Worm (Caenorhabditis elegans) whole organism, young adult: Measurements from ENCODE around the gene R01H2.8.

Experiments
- B0261.1 ChIP-seq: sonication (generic microtip); optimal IDR thresholded peaks from 2 replicates; lab custom pipeline; 2016; ENCODE audit warnings: mild to moderate bottlenecking, missing genetic modification characterization, moderate library complexity, missing compliant biosample characterization
- B0336.3 ChIP-seq: fragments of 200-800 bp; sonication (Bioruptor generic); IDR thresholded peaks from 2 replicates; pipeline ENCODE4 v1.3.6; 2022; ENCODE audit warnings: missing genetic modification characterization, missing compliant biosample characterization
- F10E7.11 ChIP-seq: sonication (generic microtip); optimal IDR thresholded peaks from 2 replicates; lab custom pipeline; 2017; ENCODE audit warnings: mild to moderate bottlenecking, missing genetic modification characterization, moderate library complexity, missing compliant biosample characterization
- F33H1.4 ChIP-seq: fragments of 200-800 bp; sonication (Bioruptor generic); IDR thresholded peaks from 2 replicates; pipeline ENCODE4 v1.3.6; 2022; ENCODE audit warnings: missing genetic modification reagents, missing genetic modification characterization, missing compliant biosample characterization
- F37B4.10 ChIP-seq: fragments of 200-800 bp; sonication (Bioruptor generic); IDR thresholded peaks from 2 replicates; pipeline ENCODE4 v1.3.6; 2022; ENCODE audit warnings: missing genetic modification characterization, missing compliant biosample characterization
- F39B2.1 ChIP-seq: fragments of 200-800 bp; sonication (Bioruptor generic); IDR thresholded peaks from 2 replicates; pipeline ENCODE4 v1.3.6; 2022; ENCODE audit warnings: missing genetic modification reagents, missing genetic modification characterization, missing compliant biosample characterization
- F52B5.7 ChIP-seq: sonication (generic microtip); optimal IDR thresholded peaks from 2 replicates; lab custom pipeline; 2016; ENCODE audit warnings: mild to moderate bottlenecking, missing genetic modification characterization, missing compliant biosample characterization
- F57A8.1 ChIP-seq: fragments of 200-800 bp; sonication (Bioruptor generic); optimal IDR thresholded peaks from 2 replicates; lab custom pipeline; 2018; ENCODE audit warnings: mild to moderate bottlenecking, missing genetic modification characterization, moderate library complexity, missing compliant biosample characterization
- F57C9.4 ChIP-seq: sonication (generic microtip); optimal IDR thresholded peaks from 2 replicates; lab custom pipeline; 2017; ENCODE audit warnings: mild to moderate bottlenecking, missing genetic modification characterization, missing compliant biosample characterization
- K12H6.12 ChIP-seq: fragments of 200-800 bp; sonication (Bioruptor generic); optimal IDR thresholded peaks from 2 replicates; lab custom pipeline; 2018; ENCODE audit warnings: mild to moderate bottlenecking, missing genetic modification characterization, missing compliant biosample characterization
- T26A5.8 ChIP-seq: sonication (generic microtip); optimal IDR thresholded peaks from 2 replicates; lab custom pipeline; 2016; ENCODE audit warnings: missing genetic modification characterization, missing compliant biosample characterization
- Y95B8A.8 ChIP-seq: fragments of 200-800 bp; sonication (Bioruptor generic); IDR thresholded peaks from 2 replicates; pipeline ENCODE4 v1.3.6; 2022; ENCODE audit warnings: missing genetic modification reagents, missing genetic modification characterization, missing compliant biosample characterization
- ZK185.1 ChIP-seq: sonication (generic microtip); optimal IDR thresholded peaks from 2 replicates; lab custom pipeline; 2016; ENCODE audit warnings: mild to moderate bottlenecking, missing genetic modification characterization, missing compliant biosample characterization; ENCODE audit not compliant: poor library complexity, severe bottlenecking
- akir-1 ChIP-seq: fragments of 200-800 bp; sonication (Bioruptor generic); optimal IDR thresholded peaks from 2 replicates; lab custom pipeline; 2018; ENCODE audit warnings: mild to moderate bottlenecking, missing genetic modification characterization, moderate library complexity, missing compliant biosample characterization
- athp-1 ChIP-seq: sonication (generic microtip); optimal IDR thresholded peaks from 2 replicates; lab custom pipeline; 2017; ENCODE audit warnings: mild to moderate bottlenecking, missing genetic modification characterization, missing compliant biosample characterization
- bed-2 ChIP-seq: fragments of 200-800 bp; sonication (Bioruptor generic); IDR thresholded peaks from 2 replicates; pipeline ENCODE4 v1.3.6; 2022; ENCODE audit warnings: missing genetic modification reagents, missing genetic modification characterization, missing compliant biosample characterization
- ceh-100 ChIP-seq: fragments of 200-800 bp; sonication (Bioruptor generic); IDR thresholded peaks from 2 replicates; pipeline ENCODE4 v1.3.6; 2022; ENCODE audit warnings: missing genetic modification reagents, missing genetic modification characterization, missing compliant biosample characterization
- ceh-40 ChIP-seq: fragments of 200-800 bp; sonication (Bioruptor generic); IDR thresholded peaks from 2 replicates; pipeline ENCODE4 v1.3.6; 2022; ENCODE audit warnings: missing genetic modification characterization, missing compliant biosample characterization
- ceh-58 ChIP-seq: fragments of 200-800 bp; sonication (Bioruptor generic); IDR thresholded peaks from 2 replicates; pipeline ENCODE4 v1.3.6; 2022; ENCODE audit warnings: missing genetic modification characterization, missing compliant biosample characterization
- ceh-91 ChIP-seq: fragments of 200-800 bp; sonication (Bioruptor generic); IDR thresholded peaks from 2 replicates; pipeline ENCODE4 v1.3.6; 2022; ENCODE audit warnings: missing genetic modification reagents, missing genetic modification characterization, missing compliant biosample characterization
- die-1 ChIP-seq: sonication (generic microtip); optimal IDR thresholded peaks from 2 replicates; lab custom pipeline; 2016; ENCODE audit warnings: missing genotype, mild to moderate bottlenecking, missing genetic modification characterization, missing compliant biosample characterization
- dox-1 ChIP-seq: fragments of 200-800 bp; sonication (Bioruptor generic); IDR thresholded peaks from 2 replicates; pipeline ENCODE4 v1.3.6; 2022; ENCODE audit warnings: missing genetic modification reagents, missing genetic modification characterization, missing compliant biosample characterization
- dpl-1 ChIP-seq: fragments of 150-350 bp; optimal IDR thresholded peaks from 2 replicates; lab custom pipeline; 2014; ENCODE audit warnings: missing biosample characterization, missing genetic modification reagents, missing genetic modification characterization
- egrh-3 ChIP-seq: fragments of 200-800 bp; sonication (Bioruptor generic); IDR thresholded peaks from 2 replicates; pipeline ENCODE4 v1.3.6; 2022; ENCODE audit warnings: missing genetic modification reagents, missing genetic modification characterization, missing compliant biosample characterization
- ekl-4 ChIP-seq: fragments of 200-800 bp; sonication (Bioruptor generic); IDR thresholded peaks from 2 replicates; pipeline ENCODE4 v1.3.6; 2022; ENCODE audit warnings: missing genetic modification reagents, missing genetic modification characterization, missing compliant biosample characterization
- fkh-3 ChIP-seq: sonication (generic microtip); optimal IDR thresholded peaks from 2 replicates; lab custom pipeline; 2016; ENCODE audit warnings: mild to moderate bottlenecking, missing genetic modification characterization, missing compliant biosample characterization
- gei-17 ChIP-seq: fragments of 200-800 bp; sonication (Bioruptor generic); optimal IDR thresholded peaks from 2 replicates; lab custom pipeline; 2018; ENCODE audit warnings: mild to moderate bottlenecking, missing genetic modification characterization, missing compliant biosample characterization
- hmg-20 ChIP-seq: fragments of 200-800 bp; sonication (Bioruptor generic); IDR thresholded peaks from 2 replicates; pipeline ENCODE4 v1.3.6; 2022; ENCODE audit warnings: missing genetic modification reagents, missing genetic modification characterization, missing compliant biosample characterization
- hrde-1 ChIP-seq: sonication (generic microtip); optimal IDR thresholded peaks from 2 replicates; lab custom pipeline; 2016; ENCODE audit warnings: missing genetic modification characterization, mild to moderate bottlenecking, missing compliant biosample characterization, moderate library complexity, missing genotype, missing genetic modification reagents, borderline replicate concordance
- let-526 ChIP-seq: fragments of 200-800 bp; sonication (Bioruptor generic); IDR thresholded peaks from 2 replicates; pipeline ENCODE4 v1.3.6; 2022; ENCODE audit warnings: missing genetic modification reagents, missing genetic modification characterization, missing compliant biosample characterization
- lin-35 ChIP-seq, 3 experiments: fragments of 150-350 bp in 2 of 3; sonication (generic microtip) in 1 of 3; optimal IDR thresholded peaks; 2 replicates each; lab custom pipeline; 2014 to 2018; ENCODE audit warnings: missing biosample characterization in 3 of 3, missing genetic modification characterization in 3 of 3, missing genetic modification reagents in 3 of 3
- lin-40 ChIP-seq: sonication (generic microtip); optimal IDR thresholded peaks from 2 replicates; lab custom pipeline; 2016; ENCODE audit warnings: missing genetic modification characterization, mild to moderate bottlenecking, missing compliant biosample characterization, missing genotype, missing genetic modification reagents
- lin-54 ChIP-seq: fragments of 200-800 bp; sonication (Bioruptor generic); optimal IDR thresholded peaks from 2 replicates; lab custom pipeline; 2018; ENCODE audit warnings: mild to moderate bottlenecking, missing genetic modification characterization, missing compliant biosample characterization
- lir-1 ChIP-seq: fragments of 200-800 bp; sonication (Bioruptor generic); conservative IDR thresholded peaks from 2 replicates; pipeline ENCODE4 v1.3.6; 2022; ENCODE audit warnings: missing genetic modification reagents, missing genetic modification characterization, missing compliant biosample characterization
- lsl-1 ChIP-seq: fragments of 200-800 bp; sonication (Bioruptor generic); optimal IDR thresholded peaks from 2 replicates; lab custom pipeline; 2018; ENCODE audit warnings: mild to moderate bottlenecking, missing genetic modification characterization, moderate library complexity, missing compliant biosample characterization
- madf-10 ChIP-seq: sonication (generic microtip); optimal IDR thresholded peaks from 2 replicates; lab custom pipeline; 2016; ENCODE audit warnings: mild to moderate bottlenecking, missing genetic modification characterization, missing compliant biosample characterization
- mcd-1 ChIP-seq: fragments of 200-800 bp; sonication (Bioruptor generic); IDR thresholded peaks from 2 replicates; pipeline ENCODE4 v1.3.6; 2022; ENCODE audit warnings: missing genetic modification reagents, missing genetic modification characterization, missing compliant biosample characterization
- mxl-1 ChIP-seq: sonication (generic microtip); optimal IDR thresholded peaks from 2 replicates; lab custom pipeline; 2016; ENCODE audit warnings: missing genetic modification characterization, missing compliant biosample characterization
- nhr-80 ChIP-seq: sonication (generic microtip); optimal IDR thresholded peaks from 2 replicates; lab custom pipeline; 2016; ENCODE audit warnings: missing genetic modification characterization, missing compliant biosample characterization
- rec-8 ChIP-seq, 2 experiments: sonication (generic microtip); optimal IDR thresholded peaks; 2 replicates each; lab custom pipeline; 2016; ENCODE audit warnings: mild to moderate bottlenecking in 2 of 2, missing genetic modification characterization in 2 of 2, missing genetic modification reagents in 2 of 2, missing genotype in 2 of 2, missing biosample characterization in 1 of 2, missing compliant biosample characterization in 1 of 2, moderate library complexity in 1 of 2
- repo-1 ChIP-seq: sonication (generic microtip); optimal IDR thresholded peaks from 2 replicates; lab custom pipeline; 2017; ENCODE audit warnings: mild to moderate bottlenecking, missing genetic modification characterization, missing compliant biosample characterization
- sdz-38 ChIP-seq: sonication (generic microtip); optimal IDR thresholded peaks from 2 replicates; lab custom pipeline; 2016; ENCODE audit warnings: missing genotype, missing genetic modification characterization, missing compliant biosample characterization
- sea-2 ChIP-seq: fragments of 200-800 bp; sonication (Bioruptor generic); IDR thresholded peaks from 2 replicates; pipeline ENCODE4 v1.3.6; 2022; ENCODE audit warnings: missing genetic modification characterization, missing compliant biosample characterization
- snpc-1.1 ChIP-seq: sonication (generic microtip); optimal IDR thresholded peaks from 2 replicates; lab custom pipeline; 2017; ENCODE audit warnings: missing genetic modification characterization, mild to moderate bottlenecking, missing compliant biosample characterization, antibody characterized with exemption, moderate library complexity, missing genotype, missing genetic modification reagents; ENCODE audit not compliant: insufficient read depth
- tbx-9 ChIP-seq: sonication (generic microtip); optimal IDR thresholded peaks from 2 replicates; lab custom pipeline; 2016; ENCODE audit warnings: borderline replicate concordance, missing genetic modification characterization, inconsistent platforms, missing compliant biosample characterization
- ztf-26 ChIP-seq: sonication (generic microtip); optimal IDR thresholded peaks from 2 replicates; lab custom pipeline; 2017; ENCODE audit warnings: missing genetic modification characterization, missing compliant biosample characterization
- ztf-6 ChIP-seq: fragments of 200-800 bp; sonication (Bioruptor generic); IDR thresholded peaks from 2 replicates; pipeline ENCODE4 v1.3.6; 2022; ENCODE audit warnings: missing genetic modification reagents, missing genetic modification characterization, missing compliant biosample characterization

The R01H2.8 gene

DNA sequence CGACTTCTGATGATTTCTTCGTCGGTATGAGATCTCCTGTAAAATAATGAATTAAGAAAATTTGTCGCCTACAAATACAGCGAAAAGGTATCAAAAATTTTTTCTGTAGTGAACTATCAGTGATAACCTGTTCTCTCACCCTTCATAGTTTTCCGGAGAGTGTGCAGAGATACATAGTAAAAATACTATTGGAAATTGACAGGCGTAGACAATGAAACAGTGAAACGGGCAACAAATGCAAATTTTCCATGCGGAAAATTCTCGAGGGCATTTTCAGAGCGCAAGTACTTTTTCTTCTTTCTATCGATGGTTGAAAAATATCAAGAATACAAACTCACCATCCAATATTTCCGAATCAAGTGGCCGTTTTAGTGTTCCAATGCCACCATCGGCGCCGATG is 18.3 kb downstream of the R01H2.8 start (continued):
- TF ChIP-seq bed-2 (no peak), nhr-80 (tag; lab: Kevin White, UChicago) (peak; percentile 26), lin-54 (no peak)

DNA sequence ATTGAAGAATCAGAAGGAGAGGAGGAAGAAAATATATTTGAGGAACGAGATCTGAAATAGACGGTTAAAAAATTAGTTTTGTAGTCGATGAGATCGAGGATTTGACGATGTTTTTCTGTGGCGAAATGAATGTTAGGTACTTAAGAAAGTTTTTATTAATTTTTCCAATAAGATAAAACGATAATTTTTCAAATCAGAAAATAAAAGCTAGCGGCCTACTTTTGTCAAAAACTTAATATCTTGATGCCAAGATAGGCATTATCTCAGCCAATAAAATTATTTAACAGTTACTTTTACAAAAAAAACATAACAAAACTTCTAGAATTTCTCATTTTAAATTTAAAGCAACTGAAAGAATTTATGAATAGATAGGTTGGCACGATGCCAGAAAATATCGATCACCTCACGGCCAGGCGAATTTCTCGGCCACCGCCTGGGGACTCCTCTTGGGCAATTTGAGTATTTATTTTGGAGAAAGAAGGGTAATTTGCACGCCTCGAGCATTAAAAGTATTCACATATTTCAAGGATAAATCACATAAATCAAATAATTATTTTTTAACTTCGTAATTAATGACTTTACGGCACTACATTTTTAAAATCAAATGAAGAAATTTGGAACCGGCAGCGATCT is 18.9 kb downstream of the R01H2.8 start, which contains the start of gene fubl-2:
fubl-2 (minus strand) TSS at position 51 of the 633 bp plus-strand sequence.
- TF ChIP-seq lin-35 (GFP tag; optimal IDR thresholded peaks at IDR 0.05; lab: Kevin White, UChicago) (no peak), gei-17 (no peak), F52B5.7 (tag; lab: Kevin White, UChicago) (no peak), sdz-38 (no peak), sea-2 (no peak), rec-8 (tag; optimal IDR thresholded peaks at IDR 0.05; lab: Kevin White, UChicago) (peak in 1 of 2 experiments; percentile 26), dox-1 (GFP tag; lab: Robert Waterston, UW) (no peak), ztf-26 (tag; lab: Kevin White, UChicago) (no peak), snpc-1.1 (tag; lab: Kevin White, UChicago) (peak; percentile 28), nhr-80 (tag; lab: Kevin White, UChicago) (no peak), F10E7.11 (tag; lab: Kevin White, UChicago) (no peak), akir-1 (GFP tag; lab: Kevin White, UChicago) (no peak), lin-40 (no peak), F57A8.1 (GFP tag; lab: Kevin White, UChicago) (no peak), F39B2.1 (GFP tag; lab: Robert Waterston, UW) (no peak), F37B4.10 (GFP tag; lab: Robert Waterston, UW) (no peak), egrh-3 (GFP tag; lab: Robert Waterston, UW) (no peak), ceh-58 (GFP tag; lab: Robert Waterston, UW) (no peak), dpl-1 (GFP tag; lab: Kevin White, UChicago) (no peak), lir-1 (no peak), ceh-100 (0 out of 2 replicates have a peak, but pooled peaks have one; percentile 31), ceh-40 (GFP tag; lab: Robert Waterston, UW) (no peak), ekl-4 (GFP tag; lab: Robert Waterston, UW) (no peak), T26A5.8 (tag; lab: Kevin White, UChicago) (no peak), hmg-20 (GFP tag; lab: Robert Waterston, UW) (no peak), mxl-1 (no peak), B0336.3 (GFP tag; lab: Robert Waterston, UW) (no peak), mcd-1 (no peak), K12H6.12 (tag; lab: Kevin White, UChicago) (no peak), fkh-3 (tag; lab: Kevin White, UChicago) (no peak), F33H1.4 (GFP tag; lab: Robert Waterston, UW) (peak; percentile 60), lsl-1 (GFP tag; lab: Kevin White, UChicago) (peak; percentile 39), let-526 (GFP tag; lab: Robert Waterston, UW) (no peak), die-1 (tag; lab: Kevin White, UChicago) (no peak), Y95B8A.8 (GFP tag; lab: Robert Waterston, UW) (no peak), repo-1 (tag; lab: Kevin White, UChicago) (no peak), tbx-9 (tag; lab: Kevin White, UChicago) (no peak), madf-10 (tag; lab: Kevin White, UChicago) (peak; percentile 29), B0261.1 (tag; lab: Kevin White, UChicago) (no peak), ztf-6 (GFP tag; lab: Robert Waterston, UW) (no peak), hrde-1 (no peak), ZK185.1 (peak; percentile 62), athp-1 (no peak), F57C9.4 (tag; lab: Kevin White, UChicago) (no peak), ceh-91 (GFP tag; lab: Robert Waterston, UW) (peak; percentile 26; the same call in 1 of the 2 replicates)
